Worm (Caenorhabditis elegans) whole organism, mixed stage, embryonic: ENCODE data around the gene R144.12.

Source experiments
- lsy-2 ChIP-seq: fragments of 150-350 bp; optimal IDR thresholded peaks from 2 replicates; lab custom pipeline; 2014; ENCODE audit warnings: missing biosample characterization, missing genetic modification characterization
- nhr-237 ChIP-seq: fragments of 150-350 bp; optimal IDR thresholded peaks from 2 replicates; lab custom pipeline; 2014; ENCODE audit warnings: missing biosample characterization, missing genetic modification characterization
- sem-2 ChIP-seq: fragments of 200-800 bp; sonication (Bioruptor generic); optimal IDR thresholded peaks from 2 replicates; lab custom pipeline; 2018; ENCODE audit warnings: mild to moderate bottlenecking, missing genetic modification characterization, missing compliant biosample characterization
- snpc-4 ChIP-seq: fragments of 150-350 bp; optimal IDR thresholded peaks from 2 replicates; lab custom pipeline; 2014; ENCODE audit warnings: missing biosample characterization, missing genetic modification characterization
- tbx-8 ChIP-seq: fragments of 200-800 bp; sonication (Bioruptor generic); optimal IDR thresholded peaks from 2 replicates; lab custom pipeline; 2018; ENCODE audit warnings: mild to moderate bottlenecking, missing genetic modification characterization, moderate library complexity, missing compliant biosample characterization
- zip-8 ChIP-seq: fragments of 150-350 bp; optimal IDR thresholded peaks from 2 replicates; lab custom pipeline; 2014; ENCODE audit warnings: missing biosample characterization, missing genetic modification characterization

ce11 chrIII:5018116-5018689 lies 11.4 kb upstream of the R144.12 start, which contains the start of gene wip-1:
- TF ChIP-seq tbx-8 (GFP tag; lab: Kevin White, UChicago), result peak; percentile 4
- peak; percentile 90 for TF ChIP-seq lsy-2
- TF ChIP-seq nhr-237 (tag; lab: Kevin White, UChicago), result peak; percentile 95
- TF ChIP-seq sem-2 (GFP tag; lab: Kevin White, UChicago), result peak; percentile 8
- no peak for TF ChIP-seq snpc-4 (tag; lab: Kevin White, UChicago)
- no peak for TF ChIP-seq zip-8 (tag; lab: Kevin White, UChicago)
